Worm (Caenorhabditis elegans): ENCODE results near the gene C27D6.1.

DNA sequence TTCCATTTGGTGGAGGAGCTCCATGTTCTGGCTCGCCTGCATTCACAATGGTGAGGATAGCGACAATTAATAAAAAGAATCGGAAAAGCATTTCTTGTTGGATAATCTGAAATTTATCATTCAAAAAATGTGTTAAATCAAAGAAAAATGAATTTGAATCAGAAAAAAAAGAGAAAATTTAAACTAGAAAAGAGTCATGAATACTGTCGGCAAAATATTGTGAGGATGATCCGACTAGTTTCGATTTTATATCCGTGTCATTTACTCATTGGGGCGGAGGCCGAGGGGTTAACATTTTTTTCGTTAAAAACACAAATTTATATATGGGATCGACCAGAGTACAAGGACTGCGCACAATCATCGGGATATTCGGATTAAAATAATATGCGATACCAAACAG lies 5.4 kb downstream of the C27D6.1 start, which contains the start of gene C27D6.12:
- TF ChIP-seq aly-1 (tag; optimal IDR thresholded peaks at IDR 0.05) (no peak), flt-1 (GFP tag; IDR thresholded peaks at IDR 0.05) (no peak), tra-4 (tag; optimal IDR thresholded peaks at IDR 0.05) (no peak), hmg-4 (GFP tag; optimal IDR thresholded peaks at IDR 0.05) (no peak), ceh-36 (tag; optimal IDR thresholded peaks at IDR 0.05) (no peak), tbx-37 (GFP tag; conservative IDR thresholded peaks at IDR 0.05) (no peak), ama-1 (optimal IDR thresholded peaks at IDR 0.05) (no peak), hnd-1 (tag; optimal IDR thresholded peaks at IDR 0.05) (no peak), F13C5.2 (tag; optimal IDR thresholded peaks at IDR 0.05) (no peak), B0310.2 (tag; optimal IDR thresholded peaks at IDR 0.05) (no peak), pes-1 (GFP tag; IDR thresholded peaks at IDR 0.05) (no peak), scrt-1 (GFP tag; IDR thresholded peaks at IDR 0.05) (no peak), hmbx-1 (tag; optimal IDR thresholded peaks at IDR 0.05) (no peak)
